Worm (Caenorhabditis elegans) whole organism, early embryonic: Measurements from ENCODE around the gene dnj-3.
"Not testable (repeated sequence)": the region's sequence is repeated elsewhere in the genome, so short reads cannot be mapped to it uniquely, and the experiment has no call there.

Experiments used
- B0310.2 ChIP-seq: sonication (generic microtip); optimal IDR thresholded peaks from 2 replicates; lab custom pipeline; 2016; ENCODE audit warnings: mild to moderate bottlenecking, missing genetic modification characterization, missing compliant biosample characterization
- F13C5.2 ChIP-seq: sonication (generic microtip); optimal IDR thresholded peaks from 2 replicates; lab custom pipeline; 2017; ENCODE audit warnings: mild to moderate bottlenecking, missing genetic modification characterization, inconsistent platforms, missing compliant biosample characterization
- aly-1 ChIP-seq: sonication (generic microtip); optimal IDR thresholded peaks from 2 replicates; lab custom pipeline; 2016; ENCODE audit warnings: missing genetic modification characterization, missing compliant biosample characterization
- ama-1 ChIP-seq: fragments of 150-350 bp; optimal IDR thresholded peaks from 2 replicates; lab custom pipeline; 2014
- ceh-13 ChIP-seq: fragments of 200-800 bp; sonication (Bioruptor generic); optimal IDR thresholded peaks from 2 replicates; lab custom pipeline; 2018; ENCODE audit warnings: mild to moderate bottlenecking, missing genetic modification characterization, missing compliant biosample characterization
- ceh-36 ChIP-seq: sonication (generic microtip); optimal IDR thresholded peaks from 2 replicates; lab custom pipeline; 2016; ENCODE audit warnings: missing genetic modification characterization, inconsistent platforms, missing compliant biosample characterization
- ets-7 ChIP-seq: sonication (generic microtip); optimal IDR thresholded peaks from 2 replicates; lab custom pipeline; 2016; ENCODE audit warnings: missing genotype, missing genetic modification characterization, missing compliant biosample characterization
- flt-1 ChIP-seq: fragments of 200-800 bp; sonication (Bioruptor generic); IDR thresholded peaks from 2 replicates; pipeline ENCODE4 v1.3.6; 2022; ENCODE audit warnings: missing genetic modification characterization, missing compliant biosample characterization
- hmbx-1 ChIP-seq: sonication (generic microtip); optimal IDR thresholded peaks from 2 replicates; lab custom pipeline; 2016; ENCODE audit warnings: mild to moderate bottlenecking, missing genetic modification characterization, missing compliant biosample characterization
- hmg-4 ChIP-seq: fragments of 200-800 bp; sonication (Bioruptor generic); optimal IDR thresholded peaks from 2 replicates; lab custom pipeline; 2018; ENCODE audit warnings: mild to moderate bottlenecking, missing genetic modification characterization, missing compliant biosample characterization
- hnd-1 ChIP-seq: sonication (generic microtip); optimal IDR thresholded peaks from 2 replicates; lab custom pipeline; 2016; ENCODE audit warnings: missing genetic modification characterization, missing compliant biosample characterization
- pes-1 ChIP-seq: fragments of 200-800 bp; sonication (Bioruptor generic); IDR thresholded peaks from 2 replicates; pipeline ENCODE4 v1.3.6; 2022; ENCODE audit warnings: missing genetic modification reagents, missing genetic modification characterization, missing compliant biosample characterization
- scrt-1 ChIP-seq: fragments of 200-800 bp; sonication (Bioruptor generic); IDR thresholded peaks from 2 replicates; pipeline ENCODE4 v1.3.6; 2022; ENCODE audit warnings: missing genetic modification characterization, missing compliant biosample characterization
- sea-1 ChIP-seq: fragments of 200-800 bp; sonication (Bioruptor generic); conservative IDR thresholded peaks from 2 replicates; pipeline ENCODE4 v1.3.6; 2022; ENCODE audit warnings: missing genetic modification characterization, missing compliant biosample characterization
- tbx-11 ChIP-seq: fragments of 200-800 bp; sonication (Bioruptor generic); IDR thresholded peaks from 2 replicates; pipeline ENCODE4 v1.3.6; 2022; ENCODE audit warnings: missing genetic modification characterization, missing compliant biosample characterization
- tbx-37 ChIP-seq: fragments of 200-800 bp; sonication (Bioruptor generic); conservative IDR thresholded peaks from 2 replicates; pipeline ENCODE4 v1.3.6; 2022; ENCODE audit warnings: missing genetic modification reagents, missing genetic modification characterization, missing compliant biosample characterization
- tra-4 ChIP-seq: sonication (generic microtip); optimal IDR thresholded peaks from 2 replicates; lab custom pipeline; 2017; ENCODE audit warnings: missing genetic modification characterization, missing compliant biosample characterization

dnj-3 gene

DNA sequence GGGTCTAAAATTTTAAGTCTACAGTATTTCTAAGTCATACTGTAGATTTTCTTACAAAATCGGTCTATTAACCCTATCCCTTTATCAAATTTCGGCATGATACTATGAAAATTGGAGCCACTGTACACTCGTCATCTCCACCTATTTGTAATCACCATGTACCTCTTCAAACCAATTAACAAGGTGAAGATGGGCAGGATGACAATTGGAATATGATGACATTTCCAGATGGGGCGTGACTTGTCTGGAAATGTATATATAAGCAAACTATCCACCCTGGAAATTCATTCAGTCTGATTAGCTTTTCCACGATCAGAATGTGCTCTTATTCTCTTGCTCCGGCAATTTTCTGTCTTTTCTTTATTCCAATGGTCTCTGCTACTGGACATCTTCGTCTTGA, 40.8 kb downstream of the dnj-3 start, which contains the start of gene Y75B12A.2:
TSS of gene Y75B12A.2 (plus strand) at position 301 of the 400 bp plus-strand sequence.
- no peak for TF ChIP-seq ceh-36
- no peak for TF ChIP-seq ceh-13 (GFP tag; lab: Kevin White, UChicago)
- no peak for TF ChIP-seq tbx-11 (GFP tag; lab: Robert Waterston, UW)
- TF ChIP-seq tra-4: no peak
- no peak for TF ChIP-seq pes-1
- TF ChIP-seq tbx-37 (GFP tag; lab: Robert Waterston, UW): no peak
- TF ChIP-seq ets-7 (tag; lab: Kevin White, UChicago): no peak
- no peak for TF ChIP-seq aly-1 (tag; lab: Kevin White, UChicago)
- no peak for TF ChIP-seq hnd-1 (tag; lab: Kevin White, UChicago)

DNA sequence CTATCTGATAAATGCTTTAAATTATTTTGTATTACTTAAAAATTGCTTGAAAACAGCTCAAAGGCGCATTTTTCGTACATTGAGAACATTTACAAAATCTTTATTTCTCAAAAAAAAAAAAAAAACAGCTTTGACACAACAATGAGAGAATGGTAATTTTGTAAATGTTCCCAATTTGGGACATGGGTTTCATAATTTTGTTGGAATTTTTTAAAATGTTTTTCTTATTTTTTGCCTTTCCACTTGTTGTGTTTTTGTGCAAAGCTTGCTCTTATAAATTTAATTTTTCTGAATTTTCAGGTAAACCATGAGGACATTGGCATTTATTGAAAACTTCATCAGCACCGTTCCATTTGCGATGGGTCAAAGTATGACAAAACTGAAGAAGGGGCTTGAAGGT, 43.2 kb downstream of the dnj-3 start, which contains the start of gene T01G5.7:
TSS of gene T01G5.7 (plus strand) at position 301 of the 400 bp plus-strand sequence.
- TF ChIP-seq scrt-1 (GFP tag; lab: Robert Waterston, UW): no peak
- TF ChIP-seq aly-1 (tag; lab: Kevin White, UChicago): no peak
- TF ChIP-seq ceh-13 (GFP tag; lab: Kevin White, UChicago): no peak
- TF ChIP-seq pes-1: no peak
- no peak for TF ChIP-seq ama-1
- no peak for TF ChIP-seq tbx-11 (GFP tag; lab: Robert Waterston, UW)
- no peak for TF ChIP-seq ceh-36
- TF ChIP-seq flt-1: no peak
- TF ChIP-seq hmg-4 (GFP tag; lab: Kevin White, UChicago): no peak
- no peak for TF ChIP-seq hmbx-1 (tag; lab: Kevin White, UChicago)
- no peak for TF ChIP-seq tra-4
- no peak for TF ChIP-seq ets-7 (tag; lab: Kevin White, UChicago)
- TF ChIP-seq F13C5.2 (tag; lab: Kevin White, UChicago): no peak
- TF ChIP-seq tbx-37 (GFP tag; lab: Robert Waterston, UW): no peak
- TF ChIP-seq B0310.2: no peak
- TF ChIP-seq sea-1 (GFP tag; lab: Robert Waterston, UW): no peak
- no peak for TF ChIP-seq hnd-1 (tag; lab: Kevin White, UChicago)

DNA sequence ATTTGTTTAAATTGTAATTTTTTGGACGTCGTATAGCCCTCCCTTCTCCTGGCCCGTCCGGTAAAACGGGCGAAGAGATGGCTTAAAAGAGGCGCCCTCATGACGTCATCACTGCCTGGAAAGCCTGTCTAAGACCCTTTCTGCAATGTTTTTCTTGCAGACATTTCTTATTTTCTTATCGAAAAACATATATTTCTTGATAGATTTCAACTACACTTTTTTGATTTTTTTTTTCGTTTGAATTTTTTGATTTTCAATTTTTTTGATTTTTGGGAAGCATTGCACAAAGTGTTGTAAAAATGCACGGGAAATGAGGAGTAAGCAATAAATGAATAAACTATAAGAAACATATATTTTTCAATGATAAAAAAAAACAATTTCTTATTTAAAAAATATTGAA, 45.5 kb downstream of the dnj-3 start, which contains the start of gene T01G5.6:
TSS of gene T01G5.6 (minus strand) at position 101 of the 400 bp plus-strand sequence.
- TF ChIP-seq flt-1 (no peak), tra-4 (no peak), hmbx-1 (tag; lab: Kevin White, UChicago) (no peak), tbx-11 (GFP tag; lab: Robert Waterston, UW) (no peak), B0310.2 (no peak), pes-1 (no peak), ceh-13 (GFP tag; lab: Kevin White, UChicago) (no peak), hnd-1 (tag; lab: Kevin White, UChicago) (no peak), hmg-4 (GFP tag; lab: Kevin White, UChicago) (no peak), aly-1 (tag; lab: Kevin White, UChicago) (no peak), F13C5.2 (tag; lab: Kevin White, UChicago) (no peak), tbx-37 (GFP tag; lab: Robert Waterston, UW) (no peak), sea-1 (GFP tag; lab: Robert Waterston, UW) (no peak), ceh-36 (no peak), ama-1 (no peak), scrt-1 (GFP tag; lab: Robert Waterston, UW) (no peak), ets-7 (tag; lab: Kevin White, UChicago) (no peak)

DNA sequence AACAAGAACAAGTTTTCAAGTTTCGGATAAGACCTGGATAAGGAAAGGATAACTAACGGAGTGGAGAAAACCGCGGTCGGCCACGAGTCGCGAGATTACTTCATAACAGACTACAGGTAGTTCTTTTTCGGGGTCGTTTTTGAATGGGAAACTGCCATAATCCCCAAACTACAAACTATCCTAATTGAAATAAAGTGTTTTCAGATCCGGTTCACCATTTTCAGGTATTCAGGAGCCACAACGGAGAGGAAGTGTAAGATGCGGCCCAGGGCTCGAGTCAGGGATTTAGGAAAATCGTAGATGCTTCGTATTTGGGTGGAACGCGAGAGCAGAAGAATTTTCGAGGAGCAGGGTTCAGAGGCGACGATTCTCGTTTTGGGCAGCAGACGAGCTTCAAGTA, 47.5 kb downstream of the dnj-3 start, which contains the start of gene T01G5.8:
TSS of gene T01G5.8 (plus strand) at position 301 of the 400 bp plus-strand sequence.
- not testable (repeated sequence) for TF ChIP-seq flt-1; ama-1; ets-7 (tag; lab: Kevin White, UChicago)
